Fruit fly (Drosophila melanogaster): ENCODE data around the gene CG8066.

- TF ChIP-seq psq (optimal IDR thresholded peaks at IDR 0.05) = no peak
- TF ChIP-seq Dll (optimal IDR thresholded peaks at IDR 0.05) = no peak
Measured at dm6 chr3R:14557480-14558354, 10.9 kb downstream of the CG8066 start, which contains the start of gene Pde6.
